Worm (Caenorhabditis elegans): ENCODE data around the gene pals-26.

The pals-26 gene

DNA sequence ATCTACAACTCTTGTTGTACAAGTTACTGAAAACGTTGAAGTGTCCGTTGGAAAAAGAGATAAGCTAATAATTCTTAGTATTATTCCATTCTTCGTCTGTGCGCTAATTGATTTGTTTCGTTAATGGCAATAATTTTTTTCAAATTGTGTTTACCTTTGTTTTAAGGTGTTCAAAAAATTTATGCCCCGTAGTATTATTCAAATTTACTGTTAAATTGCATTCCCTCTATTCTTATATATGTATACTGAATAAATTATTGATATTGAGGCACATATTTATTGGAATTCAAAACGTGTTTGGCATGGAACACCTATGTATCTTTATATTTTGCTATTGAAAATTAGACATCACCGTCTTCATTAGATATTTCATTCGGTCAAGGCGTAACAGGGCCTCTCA, at the start of gene pals-26:
Gene pals-26, plus strand, starts transcription at position 301 of the 400 bp plus-strand sequence.
- no peak for TF ChIP-seq nhr-28 (tag; optimal IDR thresholded peaks at IDR 0.05)
- no peak for TF ChIP-seq nhr-237 (tag; optimal IDR thresholded peaks at IDR 0.05)
- TF ChIP-seq sptf-1 (tag; optimal IDR thresholded peaks at IDR 0.05): no peak
- TF ChIP-seq mls-2 (tag; optimal IDR thresholded peaks at IDR 0.05): no peak
- no peak for TF ChIP-seq drap-1 (GFP tag; optimal IDR thresholded peaks at IDR 0.05)
- no peak for TF ChIP-seq hlh-1 (tag; optimal IDR thresholded peaks at IDR 0.05)
- no peak for TF ChIP-seq unc-39 (tag; optimal IDR thresholded peaks at IDR 0.05)
- no peak for TF ChIP-seq mep-1 (tag; optimal IDR thresholded peaks at IDR 0.05)
- TF ChIP-seq cnd-1 (tag; optimal IDR thresholded peaks at IDR 0.05): no peak
- no peak for TF ChIP-seq lin-32 (GFP tag; optimal IDR thresholded peaks at IDR 0.05)
- TF ChIP-seq pha-4 (tag; optimal IDR thresholded peaks at IDR 0.05): no peak
- TF ChIP-seq snpc-4 (tag; optimal IDR thresholded peaks at IDR 0.05): no peak
- TF ChIP-seq flh-1 (GFP tag; optimal IDR thresholded peaks at IDR 0.05): no peak
- TF ChIP-seq mab-5 (tag; optimal IDR thresholded peaks at IDR 0.05): no peak
- no peak for TF ChIP-seq ham-2 (GFP tag; optimal IDR thresholded peaks at IDR 0.05)
- no peak for TF ChIP-seq ceh-39 (tag; optimal IDR thresholded peaks at IDR 0.05)
- TF ChIP-seq unc-62 (GFP tag; optimal IDR thresholded peaks at IDR 0.05): no peak

DNA sequence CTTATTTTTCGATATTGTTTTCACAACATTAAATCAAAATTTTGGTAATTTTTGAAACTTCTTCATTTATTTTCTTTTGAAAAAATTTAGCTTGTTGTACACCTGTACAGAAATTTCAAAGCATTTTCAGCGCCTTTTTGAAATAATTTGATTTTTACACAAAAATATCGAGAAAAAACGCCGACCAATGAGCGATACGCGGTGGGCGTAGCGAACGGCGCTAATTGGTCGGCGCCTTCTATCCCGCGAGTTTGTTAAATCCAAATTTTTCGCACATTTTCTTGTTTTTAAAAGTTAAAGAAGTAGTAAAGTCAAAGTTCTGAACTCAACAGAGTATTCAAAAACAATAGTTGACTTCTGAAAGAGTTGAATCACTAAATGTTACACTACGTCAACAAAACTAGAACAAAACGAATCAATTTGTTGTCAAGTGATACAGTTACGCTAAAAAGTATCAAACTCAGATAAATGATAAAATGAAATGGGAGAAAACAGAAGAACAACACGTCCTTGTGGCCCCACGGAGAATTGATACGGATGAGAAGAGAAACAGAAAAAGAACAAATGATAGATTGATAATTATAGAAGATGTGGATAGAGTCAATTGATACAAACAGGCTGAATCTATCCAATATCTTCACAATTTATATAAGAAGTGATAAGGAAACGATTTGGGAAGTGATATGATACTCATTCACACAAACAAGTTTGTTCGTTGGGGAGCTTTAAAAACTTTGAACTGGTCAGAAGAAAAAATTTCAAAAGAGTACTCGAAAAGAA, 46.6 kb upstream of the pals-26 start:
- TF ChIP-seq elt-3 (tag; optimal IDR thresholded peaks at IDR 0.05) (peak; percentile 19), zip-8 (tag; optimal IDR thresholded peaks at IDR 0.05) (no peak), nhr-237 (tag; optimal IDR thresholded peaks at IDR 0.05) (no peak)

DNA sequence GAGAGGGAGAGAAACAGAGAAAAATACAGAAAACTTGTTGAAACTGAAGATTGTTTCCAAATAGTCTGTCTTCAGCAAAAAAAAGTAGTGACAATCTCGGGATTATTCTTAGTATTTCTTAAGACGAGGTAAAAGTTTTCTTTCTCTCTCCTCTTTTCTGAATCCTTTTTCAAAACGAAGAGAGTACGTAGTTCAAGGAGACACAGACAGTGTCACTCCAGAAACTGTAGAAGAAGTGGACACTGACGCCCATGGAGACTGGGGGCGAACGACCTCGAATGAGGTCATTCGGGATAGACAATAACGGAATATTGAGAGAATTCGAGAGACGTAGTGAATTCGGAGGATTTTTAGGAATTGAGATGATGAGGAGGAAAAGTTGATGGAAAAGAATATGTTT, 44.0 kb upstream of the pals-26 start, which contains the start of gene gly-6:
Gene gly-6, minus strand, starts transcription at position 245 of the 400 bp plus-strand sequence.
- TF ChIP-seq ceh-43 (GFP tag; optimal IDR thresholded peaks at IDR 0.05) (no peak), nhr-237 (tag; optimal IDR thresholded peaks at IDR 0.05) (no peak), bed-3 (GFP tag; optimal IDR thresholded peaks at IDR 0.05) (no peak), unc-120 (tag; optimal IDR thresholded peaks at IDR 0.05; ENCODE audit: poor library complexity, severe bottlenecking) (no peak), nhr-76 (tag; optimal IDR thresholded peaks at IDR 0.05) (no peak), unc-62 (GFP tag; optimal IDR thresholded peaks at IDR 0.05) (no peak)

- TF ChIP-seq cnd-1 (tag; optimal IDR thresholded peaks at IDR 0.05): no peak
- TF ChIP-seq elt-1 (tag; optimal IDR thresholded peaks at IDR 0.05; ENCODE audit: borderline replicate concordance, insufficient read depth): no peak
- TF ChIP-seq lin-32 (GFP tag; optimal IDR thresholded peaks at IDR 0.05): no peak
- peak; percentile 76 for TF ChIP-seq mep-1 (tag; optimal IDR thresholded peaks at IDR 0.05)
- TF ChIP-seq nhr-237 (tag; optimal IDR thresholded peaks at IDR 0.05): no peak
- no peak for TF ChIP-seq blmp-1 (tag; optimal IDR thresholded peaks at IDR 0.05)
- TF ChIP-seq tbx-8 (GFP tag; optimal IDR thresholded peaks at IDR 0.05): no peak
- no peak for TF ChIP-seq flh-1 (GFP tag; optimal IDR thresholded peaks at IDR 0.05)
- TF ChIP-seq nhr-2 (tag; optimal IDR thresholded peaks at IDR 0.05): no peak
- TF ChIP-seq mls-2 (tag; optimal IDR thresholded peaks at IDR 0.05): no peak
- peak; percentile 13 for TF ChIP-seq lsy-2 (tag; optimal IDR thresholded peaks at IDR 0.05)
- TF ChIP-seq nhr-28 (tag; optimal IDR thresholded peaks at IDR 0.05): no peak
- TF ChIP-seq zip-8 (tag; optimal IDR thresholded peaks at IDR 0.05): no peak
- no peak for TF ChIP-seq unc-39 (tag; optimal IDR thresholded peaks at IDR 0.05)
- no peak for TF ChIP-seq unc-62 (GFP tag; optimal IDR thresholded peaks at IDR 0.05)
- TF ChIP-seq ceh-39 (tag; optimal IDR thresholded peaks at IDR 0.05): no peak
- TF ChIP-seq ceh-83 (GFP tag; optimal IDR thresholded peaks at IDR 0.05): no peak
- TF ChIP-seq bed-3 (GFP tag; optimal IDR thresholded peaks at IDR 0.05): no peak
- no peak for TF ChIP-seq ham-2 (GFP tag; optimal IDR thresholded peaks at IDR 0.05)
- TF ChIP-seq ztf-11 (tag; optimal IDR thresholded peaks at IDR 0.05): no peak
- TF ChIP-seq M03D4.4 (tag; optimal IDR thresholded peaks at IDR 0.05): no peak
- TF ChIP-seq snpc-4 (tag; optimal IDR thresholded peaks at IDR 0.05): no peak
- TF ChIP-seq mab-5 (tag; optimal IDR thresholded peaks at IDR 0.05): no peak
- TF ChIP-seq sptf-1 (tag; optimal IDR thresholded peaks at IDR 0.05): peak; percentile 46
- TF ChIP-seq nhr-12 (tag; optimal IDR thresholded peaks at IDR 0.05): no peak
- no peak for TF ChIP-seq ceh-43 (GFP tag; optimal IDR thresholded peaks at IDR 0.05)
- TF ChIP-seq ces-1 (GFP tag; optimal IDR thresholded peaks at IDR 0.05): peak; percentile 40
These were observed 42.4 kb upstream of the pals-26 start, which contains the start of gene cdk-12 for ce11 chrIII:4332543-4333042. Gene cdk-12 (plus strand): TSS chrIII:4332992.

Data from whole organism, mixed stage, embryonic.